Worm (Caenorhabditis elegans) whole organism, young adult: ENCODE measurements around the gene sdz-16.

Source experiments
- B0261.1 ChIP-seq: sonication (generic microtip); optimal IDR thresholded peaks from 2 replicates; lab custom pipeline; 2016; ENCODE audit warnings: mild to moderate bottlenecking, missing genetic modification characterization, moderate library complexity, missing compliant biosample characterization
- F57A8.1 ChIP-seq: fragments of 200-800 bp; sonication (Bioruptor generic); optimal IDR thresholded peaks from 2 replicates; lab custom pipeline; 2018; ENCODE audit warnings: mild to moderate bottlenecking, missing genetic modification characterization, moderate library complexity, missing compliant biosample characterization
- Y79H2A.3 ChIP-seq: fragments of 200-800 bp; sonication (Bioruptor generic); conservative IDR thresholded peaks from 2 replicates; pipeline ENCODE4 v1.3.6; 2022; ENCODE audit warnings: missing genetic modification reagents, missing genetic modification characterization, missing compliant biosample characterization
- egl-44 ChIP-seq: fragments of 200-800 bp; sonication (Bioruptor generic); IDR thresholded peaks from 2 replicates; pipeline ENCODE4 v1.3.6; 2022; ENCODE audit warnings: missing genetic modification reagents, missing genetic modification characterization, missing compliant biosample characterization
- egrh-3 ChIP-seq: fragments of 200-800 bp; sonication (Bioruptor generic); IDR thresholded peaks from 2 replicates; pipeline ENCODE4 v1.3.6; 2022; ENCODE audit warnings: missing genetic modification reagents, missing genetic modification characterization, missing compliant biosample characterization
- hlh-12 ChIP-seq: sonication (generic microtip); optimal IDR thresholded peaks from 2 replicates; lab custom pipeline; 2016; ENCODE audit warnings: missing genetic modification characterization, missing compliant biosample characterization
- lin-35 ChIP-seq, 3 experiments: fragments of 150-350 bp in 2 of 3; sonication (generic microtip) in 1 of 3; optimal IDR thresholded peaks; 2 replicates each; lab custom pipeline; 2014 to 2018; ENCODE audit warnings: missing biosample characterization in 3 of 3, missing genetic modification characterization in 3 of 3, missing genetic modification reagents in 3 of 3
- nhr-27 ChIP-seq: fragments of 200-800 bp; sonication (Bioruptor generic); optimal IDR thresholded peaks from 2 replicates; lab custom pipeline; 2018; ENCODE audit warnings: mild to moderate bottlenecking, missing genetic modification characterization, moderate library complexity, missing compliant biosample characterization
- unc-62 ChIP-seq: fragments of 150-350 bp; optimal IDR thresholded peaks from 2 replicates; lab custom pipeline; 2014; ENCODE audit warnings: missing biosample characterization, missing genetic modification reagents, missing genetic modification characterization

ce11 chrV:17339349-17339748 lies 11.6 kb upstream of the sdz-16 start:
- TF ChIP-seq unc-62 (GFP tag; lab: Kevin White, UChicago) (no peak), nhr-27 (no peak), Y79H2A.3 (GFP tag; lab: Robert Waterston, UW) (no peak), hlh-12 (tag; lab: Kevin White, UChicago) (no peak), B0261.1 (tag; lab: Kevin White, UChicago) (no peak), egl-44 (GFP tag; lab: Robert Waterston, UW) (no peak), F57A8.1 (no peak), lin-35 (GFP tag; optimal IDR thresholded peaks at IDR 0.05; lab: Kevin White, UChicago) (no peak), egrh-3 (GFP tag; lab: Robert Waterston, UW) (no peak)
